Worm (Caenorhabditis elegans) whole organism, mixed stage, embryonic: Measurements from ENCODE around the gene phf-15.

Experiments used
- ces-1 ChIP-seq: fragments of 150-350 bp; optimal IDR thresholded peaks from 2 replicates; lab custom pipeline; 2014; ENCODE audit warnings: missing biosample characterization, missing genetic modification reagents, missing genetic modification characterization
- elt-3 ChIP-seq: fragments of 150-350 bp; optimal IDR thresholded peaks from 2 replicates; lab custom pipeline; 2014; ENCODE audit warnings: missing biosample characterization, missing genetic modification characterization
- lsy-2 ChIP-seq: fragments of 150-350 bp; optimal IDR thresholded peaks from 2 replicates; lab custom pipeline; 2014; ENCODE audit warnings: missing biosample characterization, missing genetic modification characterization
- mls-2 ChIP-seq: sonication (generic microtip); optimal IDR thresholded peaks from 2 replicates; lab custom pipeline; 2016; ENCODE audit warnings: mild to moderate bottlenecking, missing genetic modification characterization, moderate library complexity, missing compliant biosample characterization
- nhr-28 ChIP-seq: fragments of 150-350 bp; optimal IDR thresholded peaks from 2 replicates; lab custom pipeline; 2014; ENCODE audit warnings: missing biosample characterization, missing genetic modification characterization
- pha-4 ChIP-seq: fragments of 150-350 bp; optimal IDR thresholded peaks from 2 replicates; lab custom pipeline; 2018; ENCODE audit warnings: missing biosample characterization, missing genetic modification reagents, missing genetic modification characterization
- unc-39 ChIP-seq: fragments of 150-350 bp; optimal IDR thresholded peaks from 2 replicates; lab custom pipeline; 2014; ENCODE audit warnings: missing biosample characterization, missing genetic modification characterization
- unc-62 ChIP-seq: fragments of 150-350 bp; optimal IDR thresholded peaks from 2 replicates; lab custom pipeline; 2014; ENCODE audit warnings: missing biosample characterization, missing genetic modification reagents, missing genetic modification characterization

- TF ChIP-seq nhr-28 (tag; lab: Kevin White, UChicago): no peak
- TF ChIP-seq unc-62: no peak
- TF ChIP-seq mls-2: no peak
- TF ChIP-seq pha-4 (tag; lab: Kevin White, UChicago): no peak
- no peak for TF ChIP-seq elt-3 (tag; lab: Kevin White, UChicago)
- TF ChIP-seq unc-39 (tag; lab: Kevin White, UChicago): no peak
- TF ChIP-seq lsy-2 (tag; lab: Kevin White, UChicago): no peak
- no peak for TF ChIP-seq ces-1
Observed at ce11 chrIII:3309700-3310099, 13.0 kb upstream of the phf-15 start.
